Worm (Caenorhabditis elegans): ENCODE measurements around the gene T07D1.3.

Gene T07D1.3

DNA sequence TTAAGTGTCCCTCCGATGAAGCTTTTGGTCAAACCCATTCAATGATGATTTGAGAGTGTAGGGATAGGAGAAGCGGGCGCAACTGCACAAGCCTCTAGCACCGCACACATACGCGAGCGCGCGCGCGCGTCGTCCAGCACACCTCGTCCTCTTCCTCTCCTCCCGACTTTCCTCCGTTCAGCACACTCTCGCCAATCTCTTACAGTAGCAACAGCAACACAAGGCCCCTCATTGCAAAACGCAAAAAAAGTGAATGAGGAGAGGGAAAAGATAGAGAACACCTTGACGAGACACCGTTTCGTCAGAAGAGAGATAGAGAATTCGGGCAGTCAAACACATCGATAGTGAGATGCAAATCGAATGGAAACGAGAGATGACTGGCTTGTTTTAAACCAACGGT lies 10.7 kb downstream of the T07D1.3 start:
- TF ChIP-seq madf-9 (GFP tag; conservative IDR thresholded peaks at IDR 0.05): peak; percentile 58
- TF ChIP-seq F37D6.2 (tag; optimal IDR thresholded peaks at IDR 0.05): peak; percentile 5
- TF ChIP-seq lin-13 (GFP tag; optimal IDR thresholded peaks at IDR 0.05): peak; percentile 66
- peak; percentile 1 for TF ChIP-seq nhr-11 (tag; optimal IDR thresholded peaks at IDR 0.05)
- TF ChIP-seq mdl-1 (tag; optimal IDR thresholded peaks at IDR 0.05): peak; percentile 23 to 55
- TF ChIP-seq nhr-102 (tag; optimal IDR thresholded peaks at IDR 0.05): peak; percentile 36
- peak; percentile 51 for TF ChIP-seq rbr-2 (tag; optimal IDR thresholded peaks at IDR 0.05)
- peak; percentile 7; the same call in 1 of the 2 replicates for TF ChIP-seq pha-4 (GFP tag; IDR thresholded peaks at IDR 0.05)
- peak; percentile 51 for TF ChIP-seq pha-4 (tag; optimal IDR thresholded peaks at IDR 0.05)
- peak; percentile 83 for TF ChIP-seq mep-1 (tag; optimal IDR thresholded peaks at IDR 0.05)
- TF ChIP-seq lsy-2 (tag; optimal IDR thresholded peaks at IDR 0.05): peak in 1 of 2 experiments; percentile 59
- peak; percentile 88 for TF ChIP-seq egl-43 (GFP tag; IDR thresholded peaks at IDR 0.05)
- peak; percentile 7; the same call in 1 of the 2 replicates for TF ChIP-seq saeg-2 (GFP tag; IDR thresholded peaks at IDR 0.05)
- TF ChIP-seq D1046.2 (GFP tag; IDR thresholded peaks at IDR 0.05): no peak
- peak; percentile 96 for TF ChIP-seq set-16 (GFP tag; IDR thresholded peaks at IDR 0.05)
- no peak for TF ChIP-seq ZK337.2 (GFP tag; IDR thresholded peaks at IDR 0.05)
- TF ChIP-seq zfp-3 (GFP tag; conservative IDR thresholded peaks at IDR 0.05): no peak
- TF ChIP-seq hif-1 (tag; optimal IDR thresholded peaks at IDR 0.05): peak in 1 of 2 experiments; percentile 16
- no peak for TF ChIP-seq ceh-32 (tag; optimal IDR thresholded peaks at IDR 0.05; ENCODE audit: poor library complexity)
- no peak for TF ChIP-seq zag-1 (tag; optimal IDR thresholded peaks at IDR 0.05)
- TF ChIP-seq nhr-77 (tag; optimal IDR thresholded peaks at IDR 0.05): peak; percentile 23
- TF ChIP-seq lin-1 (GFP tag; IDR thresholded peaks at IDR 0.05): 0 out of 2 replicates have a peak, but pooled peaks have one; percentile 27
- peak; percentile 79 for TF ChIP-seq nhr-28 (tag; optimal IDR thresholded peaks at IDR 0.05)
- TF ChIP-seq nhr-6 (tag; optimal IDR thresholded peaks at IDR 0.05): peak; percentile 47
- no peak for TF ChIP-seq nhr-42 (GFP tag; IDR thresholded peaks at IDR 0.05)
- peak; percentile 50 for TF ChIP-seq pqm-1 (tag; optimal IDR thresholded peaks at IDR 0.05)
- no peak for TF ChIP-seq snpc-4 (tag; optimal IDR thresholded peaks at IDR 0.05)
- TF ChIP-seq hlh-30 (tag; optimal IDR thresholded peaks at IDR 0.05; ENCODE audit: insufficient read depth): peak; percentile 59
- TF ChIP-seq duxl-1 (tag; optimal IDR thresholded peaks at IDR 0.05; ENCODE audit: poor library complexity): no peak
- no peak for TF ChIP-seq spr-1 (tag; optimal IDR thresholded peaks at IDR 0.05)
- TF ChIP-seq dpl-1 (GFP tag; optimal IDR thresholded peaks at IDR 0.05): peak; percentile 15
- no peak for TF ChIP-seq sdz-12 (GFP tag; optimal IDR thresholded peaks at IDR 0.05)
- TF ChIP-seq jun-1 (tag; optimal IDR thresholded peaks at IDR 0.05): peak; percentile 34
- peak; percentile 87 for TF ChIP-seq hlh-11 (tag; optimal IDR thresholded peaks at IDR 0.05)
- TF ChIP-seq F44E2.7 (GFP tag; IDR thresholded peaks at IDR 0.05): no peak
- TF ChIP-seq arid-1 (GFP tag; conservative IDR thresholded peaks at IDR 0.05): 0 out of 2 replicates have a peak, but pooled peaks have one; percentile 50
- peak; percentile 63 for TF ChIP-seq dmd-6 (GFP tag; IDR thresholded peaks at IDR 0.05)
- peak; percentile 51 for TF ChIP-seq mes-2 (tag; optimal IDR thresholded peaks at IDR 0.05; ENCODE audit: poor library complexity, severe bottlenecking)
- TF ChIP-seq dve-1 (tag; optimal IDR thresholded peaks at IDR 0.05; ENCODE audit: insufficient read depth): peak; percentile 84
- peak; percentile 83 for TF ChIP-seq mxl-3 (GFP tag; optimal IDR thresholded peaks at IDR 0.05)

DNA sequence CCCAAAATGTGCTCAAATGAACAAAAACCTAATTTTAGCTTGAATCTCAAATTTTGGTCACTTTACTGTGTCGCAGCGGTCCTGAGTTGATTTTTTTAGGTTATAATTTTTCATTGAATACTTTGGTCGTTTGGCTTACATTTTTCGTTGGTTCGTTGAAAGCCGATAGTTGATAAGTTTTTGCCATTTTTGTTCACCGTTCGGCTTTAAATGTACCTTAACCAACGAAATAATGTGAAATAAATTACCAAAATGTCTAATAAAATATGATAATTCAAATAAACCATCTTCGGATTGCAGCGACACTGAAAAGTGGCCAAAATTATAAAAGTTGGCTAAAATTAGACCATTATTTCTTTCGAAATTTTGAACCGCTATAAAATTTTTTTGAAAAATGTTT lies 12.9 kb downstream of the T07D1.3 start:
- TF ChIP-seq unc-62 (GFP tag; optimal IDR thresholded peaks at IDR 0.05 in 1 of 2): peak in 1 of 2 experiments; percentile 94
- TF ChIP-seq unc-62 (tag; optimal IDR thresholded peaks at IDR 0.05): no peak
- no peak for TF ChIP-seq aly-2 (tag; optimal IDR thresholded peaks at IDR 0.05)
- TF ChIP-seq arid-1 (GFP tag; conservative IDR thresholded peaks at IDR 0.05): no peak
- TF ChIP-seq dmd-8 (GFP tag; IDR thresholded peaks at IDR 0.05): no peak

Data from whole organism, L4 larva.